Fruit fly (Drosophila melanogaster) whole organism, embryonic: Measurements from ENCODE around the gene CG31549.
A peak's percentile ranks its signal among the peaks of the same experiment; 100 is the strongest.

Experiments
- Atf6 ChIP-seq: fragments of 200-800 bp; sonication (Bioruptor generic); IDR thresholded peaks from 2 replicates; pipeline ENCODE4 v1.3.6; 2022; ENCODE audit warnings: missing biosample characterization, missing genetic modification characterization
- BEAF-32 ChIP-seq: fragments of 200-800 bp; sonication (Bioruptor generic); optimal IDR thresholded peaks from 3 replicates; lab custom pipeline; 2017; ENCODE audit warnings: missing biosample characterization, missing genetic modification characterization, mild to moderate bottlenecking, moderate library complexity, missing genetic modification reagents
- CG10366 ChIP-seq: fragments of 200-800 bp; sonication (Bioruptor generic); IDR thresholded peaks from 2 replicates; pipeline ENCODE4 v1.3.6; 2022; ENCODE audit warnings: missing biosample characterization, missing genetic modification characterization
- CG11085 ChIP-seq: fragments of 200-800 bp; sonication (Bioruptor generic); IDR thresholded peaks from 2 replicates; pipeline ENCODE4 v1.3.6; 2022; ENCODE audit warnings: missing biosample characterization, missing genetic modification characterization
- CG11093 ChIP-seq: fragments of 200-800 bp; sonication (Bioruptor generic); IDR thresholded peaks from 3 replicates; pipeline ENCODE4 v1.3.6; 2022; ENCODE audit warnings: missing biosample characterization, missing genetic modification characterization
- CG12155 ChIP-seq: fragments of 200-800 bp; sonication (Bioruptor generic); optimal IDR thresholded peaks from 3 replicates; lab custom pipeline; 2016; ENCODE audit warnings: missing biosample characterization, missing genetic modification characterization
- CG12744 ChIP-seq: fragments of 200-800 bp; sonication (Bioruptor generic); optimal IDR thresholded peaks from 2 replicates; lab custom pipeline; 2016; ENCODE audit warnings: missing biosample characterization, missing genetic modification characterization
- CG13123 ChIP-seq: fragments of 200-800 bp; sonication (Bioruptor generic); optimal IDR thresholded peaks from 2 replicates; lab custom pipeline; 2016; ENCODE audit warnings: missing biosample characterization, missing genetic modification characterization
- CG14441 ChIP-seq: fragments of 200-800 bp; sonication (Bioruptor generic); IDR thresholded peaks from 2 replicates; pipeline ENCODE4 v1.3.6; 2022; ENCODE audit warnings: missing biosample characterization, missing genetic modification characterization
- CG14667 ChIP-seq: fragments of 200-800 bp; sonication (Bioruptor generic); IDR thresholded peaks from 2 replicates; pipeline ENCODE4 v1.3.6; 2022; ENCODE audit warnings: missing biosample characterization, missing genetic modification characterization
- CG1647 ChIP-seq: fragments of 200-800 bp; sonication (Bioruptor generic); optimal IDR thresholded peaks from 3 replicates; lab custom pipeline; 2016; ENCODE audit warnings: missing biosample characterization, missing genetic modification characterization
- CG16779 ChIP-seq: fragments of 200-800 bp; sonication (Bioruptor generic); IDR thresholded peaks from 2 replicates; pipeline ENCODE4 v1.3.6; 2022; ENCODE audit warnings: missing biosample characterization, missing genetic modification characterization
- CG17802 ChIP-seq: fragments of 200-800 bp; sonication (Bioruptor generic); optimal IDR thresholded peaks from 2 replicates; lab custom pipeline; 2018; ENCODE audit warnings: missing biosample characterization, mild to moderate bottlenecking, missing genetic modification characterization, moderate library complexity
- CG2678 ChIP-seq: fragments of 200-800 bp; sonication (Bioruptor generic); optimal IDR thresholded peaks from 3 replicates; lab custom pipeline; 2019; ENCODE audit warnings: missing biosample characterization, mild to moderate bottlenecking, missing genetic modification characterization, moderate library complexity
- CG4282 ChIP-seq: fragments of 200-800 bp; sonication (Bioruptor generic); optimal IDR thresholded peaks from 2 replicates; lab custom pipeline; 2016; ENCODE audit warnings: missing biosample characterization, missing genetic modification characterization
- CG4360 ChIP-seq: fragments of 200-800 bp; sonication (Bioruptor generic); IDR thresholded peaks from 2 replicates; pipeline ENCODE4 v1.3.6; 2022; ENCODE audit warnings: missing biosample characterization, missing genetic modification characterization
- CG4854 ChIP-seq: fragments of 200-800 bp; sonication (Bioruptor generic); optimal IDR thresholded peaks from 2 replicates; lab custom pipeline; 2016; ENCODE audit warnings: missing biosample characterization, missing genetic modification characterization, inconsistent platforms
- CG6791 ChIP-seq: fragments of 200-800 bp; sonication (Bioruptor generic); IDR thresholded peaks from 3 replicates; pipeline ENCODE4 v1.3.6; 2022; ENCODE audit warnings: missing biosample characterization, missing genetic modification characterization; ENCODE audit not compliant: partially characterized antibody
- CG7786 ChIP-seq: fragments of 200-800 bp; sonication (Bioruptor generic); optimal IDR thresholded peaks from 2 replicates; lab custom pipeline; 2016; ENCODE audit warnings: missing biosample characterization, missing genetic modification characterization
- CG9609 ChIP-seq: fragments of 200-800 bp; sonication (Bioruptor generic); optimal IDR thresholded peaks from 3 replicates; lab custom pipeline; 2016; ENCODE audit warnings: missing biosample characterization, missing genetic modification characterization
- CG9727 ChIP-seq: fragments of 200-800 bp; sonication (Bioruptor generic); optimal IDR thresholded peaks from 3 replicates; lab custom pipeline; 2017; ENCODE audit warnings: missing biosample characterization, mild to moderate bottlenecking, missing genetic modification characterization
- CrebB ChIP-seq: fragments of 200-800 bp; sonication (Bioruptor generic); optimal IDR thresholded peaks from 3 replicates; lab custom pipeline; 2018; ENCODE audit warnings: missing biosample characterization, mild to moderate bottlenecking, missing genetic modification characterization
- E2f1 ChIP-seq: fragments of 200-800 bp; sonication (Bioruptor generic); IDR thresholded peaks from 2 replicates; pipeline ENCODE4 v1.3.6; 2022; ENCODE audit warnings: missing biosample characterization, missing genetic modification characterization
- Fer2 ChIP-seq: fragments of 200-800 bp; sonication (Bioruptor generic); optimal IDR thresholded peaks from 2 replicates; lab custom pipeline; 2018; ENCODE audit warnings: missing biosample characterization, mild to moderate bottlenecking, missing genetic modification characterization, moderate library complexity
- Hey ChIP-seq: fragments of 200-800 bp; sonication (Bioruptor generic); optimal IDR thresholded peaks from 3 replicates; lab custom pipeline; 2018; ENCODE audit warnings: missing biosample characterization, mild to moderate bottlenecking, missing genetic modification characterization
- Lhr ChIP-seq: fragments of 200-800 bp; sonication (Bioruptor generic); optimal IDR thresholded peaks from 3 replicates; lab custom pipeline; 2017; ENCODE audit warnings: mild to moderate bottlenecking, missing biosample characterization, missing genetic modification reagents, missing genetic modification characterization
- MBD-R2 ChIP-seq: fragments of 200-800 bp; sonication (Bioruptor generic); IDR thresholded peaks from 2 replicates; pipeline ENCODE4 v1.3.6; 2022; ENCODE audit warnings: missing biosample characterization, missing genetic modification characterization
- MESR4 ChIP-seq: fragments of 200-800 bp; sonication (Bioruptor generic); optimal IDR thresholded peaks from 2 replicates; lab custom pipeline; 2018; ENCODE audit warnings: missing biosample characterization, mild to moderate bottlenecking, missing genetic modification characterization, moderate library complexity
- Myb ChIP-seq: fragments of 200-800 bp; sonication (Bioruptor generic); optimal IDR thresholded peaks from 2 replicates; lab custom pipeline; 2016; ENCODE audit warnings: missing biosample characterization, missing genetic modification characterization
- Rfx ChIP-seq: fragments of 200-800 bp; sonication (Bioruptor generic); IDR thresholded peaks from 2 replicates; pipeline ENCODE4 v1.3.6; 2022; ENCODE audit warnings: missing biosample characterization, missing genetic modification characterization
- Stat92E ChIP-seq, 3 experiments: fragments of >200 bp in 2 of 3; fragments of 200-800 bp in 1 of 3; sonication (Bioruptor generic) in 1 of 3; optimal IDR thresholded peaks; 2 replicates each; lab custom pipeline; 2017 to 2019; ENCODE audit warnings: missing biosample characterization in 3 of 3, missing genetic modification characterization in 3 of 3, mild to moderate bottlenecking in 1 of 3, moderate library complexity in 1 of 3
- ash1 ChIP-seq: fragments of 200-800 bp; sonication (Bioruptor generic); optimal IDR thresholded peaks from 2 replicates; lab custom pipeline; 2018; ENCODE audit warnings: missing biosample characterization, mild to moderate bottlenecking, missing genetic modification characterization
- cad ChIP-seq: fragments of >200 bp; optimal IDR thresholded peaks from 2 replicates; lab custom pipeline; 2017; ENCODE audit warnings: missing biosample characterization, missing genetic modification characterization
- caup ChIP-seq: fragments of 200-800 bp; sonication (Bioruptor generic); optimal IDR thresholded peaks from 3 replicates; lab custom pipeline; 2017; ENCODE audit warnings: missing biosample characterization, mild to moderate bottlenecking, missing genetic modification characterization, moderate library complexity; ENCODE audit not compliant: severe bottlenecking
- chn ChIP-seq: fragments of 200-800 bp; sonication (Bioruptor generic); optimal IDR thresholded peaks from 2 replicates; lab custom pipeline; 2016; ENCODE audit warnings: missing biosample characterization, missing genetic modification characterization
- corto ChIP-seq: fragments of 200-800 bp; sonication (Bioruptor generic); optimal IDR thresholded peaks from 2 replicates; lab custom pipeline; 2016; ENCODE audit warnings: missing biosample characterization, mild to moderate bottlenecking, missing genetic modification characterization, moderate library complexity
- crol ChIP-seq: fragments of 200-800 bp; sonication (Bioruptor generic); IDR thresholded peaks from 2 replicates; pipeline ENCODE4 v1.3.6; 2022; ENCODE audit warnings: missing biosample characterization, missing genetic modification characterization
- cwo ChIP-seq: fragments of 200-800 bp; sonication (Bioruptor generic); optimal IDR thresholded peaks from 3 replicates; lab custom pipeline; 2017; ENCODE audit warnings: missing biosample characterization, missing genetic modification characterization, mild to moderate bottlenecking, moderate library complexity, missing genetic modification reagents
- en ChIP-seq: fragments of 200-800 bp; sonication (Bioruptor generic); optimal IDR thresholded peaks from 2 replicates; lab custom pipeline; 2016; ENCODE audit warnings: missing biosample characterization, missing genetic modification characterization
- gt ChIP-seq: fragments of 200-800 bp; sonication (Bioruptor generic); IDR thresholded peaks from 2 replicates; pipeline ENCODE4 v1.3.6; 2022; ENCODE audit warnings: missing biosample characterization, missing genetic modification characterization
- h ChIP-seq: fragments of >200 bp; optimal IDR thresholded peaks from 2 replicates; lab custom pipeline; 2017
- hth ChIP-seq: fragments of >200 bp; optimal IDR thresholded peaks from 2 replicates; lab custom pipeline; 2017; ENCODE audit warnings: inconsistent platforms
- kay ChIP-seq: fragments of 200-800 bp; sonication (Bioruptor generic); optimal IDR thresholded peaks from 2 replicates; lab custom pipeline; 2016; ENCODE audit warnings: missing biosample characterization, missing genetic modification characterization
- mam ChIP-seq: fragments of 200-800 bp; sonication (Bioruptor generic); optimal IDR thresholded peaks from 3 replicates; lab custom pipeline; 2016; ENCODE audit warnings: missing biosample characterization, missing genetic modification characterization
- mld ChIP-seq: fragments of 200-800 bp; sonication (Bioruptor generic); IDR thresholded peaks from 3 replicates; pipeline ENCODE4 v1.3.6; 2022; ENCODE audit warnings: missing biosample characterization, missing genetic modification characterization; ENCODE audit not compliant: partially characterized antibody
- onecut ChIP-seq: fragments of 200-800 bp; sonication (Bioruptor generic); IDR thresholded peaks from 2 replicates; pipeline ENCODE4 v1.3.6; 2022; ENCODE audit warnings: missing biosample characterization, missing genetic modification characterization
- org-1 ChIP-seq: fragments of 200-800 bp; sonication (Bioruptor generic); optimal IDR thresholded peaks from 2 replicates; lab custom pipeline; 2017; ENCODE audit warnings: missing biosample characterization, missing genetic modification characterization
- slou ChIP-seq: fragments of 200-800 bp; sonication (Bioruptor generic); optimal IDR thresholded peaks from 3 replicates; lab custom pipeline; 2016; ENCODE audit warnings: missing biosample characterization, missing genetic modification characterization
- tap ChIP-seq: fragments of 200-800 bp; optimal IDR thresholded peaks from 3 replicates; lab custom pipeline; 2019; ENCODE audit warnings: missing biosample characterization, mild to moderate bottlenecking, missing genetic modification characterization, moderate library complexity
- tna ChIP-seq: fragments of 200-800 bp; sonication (Bioruptor generic); IDR thresholded peaks from 2 replicates; pipeline ENCODE4 v1.3.6; 2022; ENCODE audit warnings: missing biosample characterization, missing genetic modification characterization; ENCODE audit not compliant: partially characterized antibody
- ttk ChIP-seq: fragments of 200-800 bp; sonication (Bioruptor generic); IDR thresholded peaks from 2 replicates; pipeline ENCODE4 v2.1.2; 2022; ENCODE audit warnings: missing biosample characterization, missing genetic modification characterization
- zf30C ChIP-seq: fragments of 200-800 bp; sonication (Bioruptor generic); optimal IDR thresholded peaks from 3 replicates; lab custom pipeline; 2018; ENCODE audit warnings: missing biosample characterization, mild to moderate bottlenecking, missing genetic modification characterization

The CG31549 gene

dm6 chr3R:5591398-5591853 lies 40.6 kb upstream of the CG31549 start, which contains the start of the genes noi and Vha26 (continued):
- TF ChIP-seq ttk (GFP tag; lab: Robert Waterston, UW) (no peak), CG2678 (no peak), BEAF-32 (GFP tag; lab: Kevin White, UChicago) (peak; percentile 77), CrebB (tag; lab: Kevin White, UChicago) (no peak), CG17802 (tag; lab: Kevin White, UChicago) (peak; percentile 94), CG14441 (GFP tag; lab: Robert Waterston, UW) (no peak), CG12744 (GFP tag; lab: Kevin White, UChicago) (peak; percentile 19), org-1 (GFP tag; lab: Kevin White, UChicago) (no peak), corto (no peak), Stat92E (GFP tag; optimal IDR thresholded peaks at IDR 0.05; lab: Kevin White, UChicago) (peak in 1 of 3 experiments; percentile 50), CG9727 (GFP tag; lab: Kevin White, UChicago) (peak; percentile 60), ash1 (GFP tag; lab: Kevin White, UChicago) (no peak), E2f1 (GFP tag; lab: Robert Waterston, UW) (no peak), CG4854 (GFP tag; lab: Kevin White, UChicago) (no peak), CG9609 (GFP tag; lab: Kevin White, UChicago) (no peak), chn (no peak), CG4360 (GFP tag; lab: Robert Waterston, UW) (no peak), CG1647 (GFP tag; lab: Kevin White, UChicago) (no peak), Fer2 (peak; percentile 8), kay (GFP tag; lab: Kevin White, UChicago) (no peak), CG12155 (GFP tag; lab: Kevin White, UChicago) (peak; percentile 42), slou (peak; percentile 10), tap (tag; lab: Kevin White, UChicago) (no peak), Atf6 (GFP tag; lab: Robert Waterston, UW) (no peak), cad (GFP tag; lab: Kevin White, UChicago) (no peak), tna (GFP tag; lab: Robert Waterston, UW) (no peak), CG7786 (no peak), CG16779 (GFP tag; lab: Robert Waterston, UW) (no peak), Myb (peak; percentile 63), CG4282 (no peak), CG10366 (GFP tag; lab: Robert Waterston, UW) (no peak), Lhr (peak; percentile 56), Rfx (no peak), cwo (GFP tag; lab: Kevin White, UChicago) (no peak), caup (GFP tag; lab: Kevin White, UChicago) (peak; percentile 31), MBD-R2 (peak; percentile 61), CG6791 (GFP tag; lab: Robert Waterston, UW) (peak; percentile 55; the same call in 1 of the 3 replicates), CG11085 (GFP tag; lab: Robert Waterston, UW) (no peak), gt (GFP tag; lab: Robert Waterston, UW) (no peak), CG11093 (GFP tag; lab: Robert Waterston, UW) (no peak), CG13123 (GFP tag; lab: Kevin White, UChicago) (no peak), mld (no peak), mam (GFP tag; lab: Kevin White, UChicago) (peak; percentile 65), en (GFP tag; lab: Kevin White, UChicago) (no peak), crol (GFP tag; lab: Robert Waterston, UW) (no peak), hth (lab: Kevin White, UChicago) (no peak), onecut (GFP tag; lab: Robert Waterston, UW) (peak; percentile 59), zf30C (GFP tag; lab: Kevin White, UChicago) (peak; percentile 54), CG14667 (GFP tag; lab: Robert Waterston, UW) (no peak), Hey (tag; lab: Kevin White, UChicago) (no peak), MESR4 (no peak), h (lab: Kevin White, UChicago) (no peak)
